Worm (Caenorhabditis elegans) whole organism, late embryonic: Measurements from ENCODE around the gene dlst-1.

ENCODE experiments used
- K02D7.2 ChIP-seq: sonication (generic microtip); optimal IDR thresholded peaks from 2 replicates; lab custom pipeline; 2017; ENCODE audit warnings: mild to moderate bottlenecking, missing genetic modification characterization, missing compliant biosample characterization
- K09A11.1 ChIP-seq: sonication (generic microtip); optimal IDR thresholded peaks from 2 replicates; lab custom pipeline; 2017; ENCODE audit warnings: antibody characterized with exemption, mild to moderate bottlenecking, missing genetic modification characterization, missing compliant biosample characterization; ENCODE audit not compliant: insufficient read depth
- T23F11.4 ChIP-seq: fragments of 200-800 bp; sonication (Bioruptor generic); optimal IDR thresholded peaks from 2 replicates; lab custom pipeline; 2018; ENCODE audit warnings: mild to moderate bottlenecking, missing genetic modification characterization, missing compliant biosample characterization
- ceh-14 ChIP-seq: sonication (generic microtip); optimal IDR thresholded peaks from 2 replicates; lab custom pipeline; 2016; ENCODE audit warnings: missing genotype, missing genetic modification characterization, missing compliant biosample characterization
- ceh-18 ChIP-seq: sonication (generic microtip); optimal IDR thresholded peaks from 2 replicates; lab custom pipeline; 2016; ENCODE audit warnings: missing genetic modification characterization, missing compliant biosample characterization
- ceh-19 ChIP-seq: fragments of 200-800 bp; sonication (Bioruptor generic); optimal IDR thresholded peaks from 2 replicates; lab custom pipeline; 2018; ENCODE audit warnings: mild to moderate bottlenecking, missing genetic modification characterization, missing compliant biosample characterization
- ceh-24 ChIP-seq: sonication (generic microtip); optimal IDR thresholded peaks from 2 replicates; lab custom pipeline; 2016; ENCODE audit warnings: mild to moderate bottlenecking, missing genetic modification characterization, missing compliant biosample characterization
- ceh-31 ChIP-seq: sonication (generic microtip); optimal IDR thresholded peaks from 2 replicates; lab custom pipeline; 2016; ENCODE audit warnings: missing genetic modification characterization, missing compliant biosample characterization
- dmd-4 ChIP-seq: sonication (generic microtip); optimal IDR thresholded peaks from 2 replicates; lab custom pipeline; 2016; ENCODE audit warnings: borderline replicate concordance, missing genetic modification characterization, missing compliant biosample characterization
- dve-1 ChIP-seq: sonication (generic microtip); optimal IDR thresholded peaks from 2 replicates; lab custom pipeline; 2017; ENCODE audit warnings: antibody characterized with exemption, mild to moderate bottlenecking, missing genetic modification characterization, missing compliant biosample characterization
- elt-4 ChIP-seq: sonication (generic microtip); optimal IDR thresholded peaks from 2 replicates; lab custom pipeline; 2016; ENCODE audit warnings: missing genetic modification characterization, missing compliant biosample characterization
- ets-4 ChIP-seq: sonication (generic microtip); optimal IDR thresholded peaks from 2 replicates; lab custom pipeline; 2016; ENCODE audit warnings: missing genetic modification characterization, missing compliant biosample characterization
- fkh-10 ChIP-seq: fragments of 150-350 bp; optimal IDR thresholded peaks from 2 replicates; lab custom pipeline; 2014; ENCODE audit warnings: missing biosample characterization, missing genetic modification reagents, missing genetic modification characterization
- gmeb-2 ChIP-seq: sonication (generic microtip); optimal IDR thresholded peaks from 2 replicates; lab custom pipeline; 2016; ENCODE audit warnings: missing genetic modification characterization, inconsistent platforms, missing compliant biosample characterization
- hlh-13 ChIP-seq: fragments of 200-800 bp; sonication (Bioruptor generic); optimal IDR thresholded peaks from 2 replicates; lab custom pipeline; 2018; ENCODE audit warnings: mild to moderate bottlenecking, missing genetic modification characterization, missing compliant biosample characterization
- hlh-15 ChIP-seq: sonication (generic microtip); optimal IDR thresholded peaks from 2 replicates; lab custom pipeline; 2016; ENCODE audit warnings: missing genetic modification characterization, missing compliant biosample characterization
- hlh-30 ChIP-seq: sonication (generic microtip); optimal IDR thresholded peaks from 2 replicates; lab custom pipeline; 2017; ENCODE audit warnings: antibody characterized with exemption, missing genetic modification characterization, missing compliant biosample characterization; ENCODE audit not compliant: insufficient read depth
- lim-6 ChIP-seq: sonication (generic microtip); optimal IDR thresholded peaks from 2 replicates; lab custom pipeline; 2016; ENCODE audit warnings: missing genetic modification characterization, missing compliant biosample characterization
- nhr-11 ChIP-seq: fragments of 150-350 bp; optimal IDR thresholded peaks from 2 replicates; lab custom pipeline; 2014; ENCODE audit warnings: missing biosample characterization, missing genetic modification characterization
- nhr-232 ChIP-seq: sonication (generic microtip); optimal IDR thresholded peaks from 2 replicates; lab custom pipeline; 2016; ENCODE audit warnings: missing genetic modification characterization, missing compliant biosample characterization
- npax-4 ChIP-seq: sonication (generic microtip); optimal IDR thresholded peaks from 2 replicates; lab custom pipeline; 2016; ENCODE audit warnings: missing genetic modification characterization, missing compliant biosample characterization
- odd-2 ChIP-seq: sonication (generic microtip); optimal IDR thresholded peaks from 2 replicates; lab custom pipeline; 2017; ENCODE audit warnings: antibody characterized with exemption, mild to moderate bottlenecking, missing genetic modification characterization, missing compliant biosample characterization
- pag-3 ChIP-seq: sonication (generic microtip); optimal IDR thresholded peaks from 2 replicates; lab custom pipeline; 2016; ENCODE audit warnings: missing compliant biosample characterization, missing genetic modification characterization, borderline replicate concordance
- pat-9 ChIP-seq: fragments of 200-800 bp; sonication (Bioruptor generic); optimal IDR thresholded peaks from 2 replicates; lab custom pipeline; 2018; ENCODE audit warnings: mild to moderate bottlenecking, missing genetic modification characterization, moderate library complexity, missing compliant biosample characterization
- pha-2 ChIP-seq: sonication (generic microtip); optimal IDR thresholded peaks from 2 replicates; lab custom pipeline; 2017; ENCODE audit warnings: mild to moderate bottlenecking, missing genetic modification characterization, missing compliant biosample characterization
- pha-4 ChIP-seq: fragments of 150-350 bp; optimal IDR thresholded peaks from 2 replicates; lab custom pipeline; 2018; ENCODE audit warnings: missing biosample characterization, missing genetic modification reagents, missing genetic modification characterization
- pros-1 ChIP-seq: fragments of 150-350 bp; optimal IDR thresholded peaks from 2 replicates; lab custom pipeline; 2014; ENCODE audit warnings: missing biosample characterization, missing genetic modification reagents, missing genetic modification characterization
- rnt-1 ChIP-seq: sonication (generic microtip); optimal IDR thresholded peaks from 2 replicates; lab custom pipeline; 2016; ENCODE audit warnings: missing genetic modification characterization, missing compliant biosample characterization
- sox-2 ChIP-seq: fragments of 200-800 bp; sonication (Bioruptor generic); IDR thresholded peaks from 2 replicates; pipeline ENCODE4 v1.3.6; 2022; ENCODE audit warnings: missing genetic modification reagents, missing genetic modification characterization, missing compliant biosample characterization
- ttx-3 ChIP-seq: sonication (generic microtip); optimal IDR thresholded peaks from 2 replicates; lab custom pipeline; 2016; ENCODE audit warnings: missing genetic modification reagents, missing genetic modification characterization, missing compliant biosample characterization
- unc-3 ChIP-seq, 2 experiments: fragments of 200-800 bp in 1 of 2; sonication (Bioruptor generic) in 1 of 2; sonication (generic microtip) in 1 of 2; conservative IDR thresholded peaks in 1 of 2; optimal IDR thresholded peaks in 1 of 2; 2 replicates each; pipeline versions ENCODE4 v1.3.6 to Lab custom; 2016 to 2022; ENCODE audit warnings: missing compliant biosample characterization in 2 of 2, missing genetic modification characterization in 2 of 2, missing genetic modification reagents in 1 of 2
- unc-86 ChIP-seq: sonication (generic microtip); optimal IDR thresholded peaks from 2 replicates; lab custom pipeline; 2016; ENCODE audit warnings: missing genetic modification characterization, missing compliant biosample characterization
- ztf-16 ChIP-seq: sonication (generic microtip); optimal IDR thresholded peaks from 2 replicates; lab custom pipeline; 2017; ENCODE audit warnings: missing genetic modification characterization, missing compliant biosample characterization

dlst-1 gene

DNA sequence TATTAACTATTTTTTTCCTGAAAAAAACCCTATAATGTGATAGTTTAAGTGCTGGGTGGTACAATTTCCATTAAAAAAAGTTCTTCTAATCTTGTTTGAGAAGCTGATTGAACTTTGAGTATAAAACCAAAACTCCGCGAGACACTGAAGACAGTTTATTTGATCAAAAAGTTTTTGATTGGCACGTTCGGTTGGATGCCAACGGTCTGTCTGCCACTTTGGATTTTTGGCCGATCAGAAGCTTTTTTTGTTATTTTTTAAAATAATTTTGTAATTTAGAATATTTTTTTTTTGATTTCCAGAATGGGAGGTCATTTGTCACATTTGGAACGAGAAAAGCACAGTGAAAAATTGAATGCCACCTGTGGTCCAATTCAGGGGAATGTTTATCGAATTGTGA is 39.4 kb downstream of the dlst-1 start, which contains the start of gene cest-28:
Gene cest-28 (plus strand): TSS at position 301 of the 400 bp plus-strand sequence.
- TF ChIP-seq odd-2 (tag; lab: Kevin White, UChicago) (no peak), gmeb-2 (tag; lab: Kevin White, UChicago) (no peak), pros-1 (no peak), ceh-14 (no peak), ceh-31 (tag; lab: Kevin White, UChicago) (no peak), ttx-3 (no peak), sox-2 (GFP tag; lab: Robert Waterston, UW) (no peak), nhr-232 (tag; lab: Kevin White, UChicago) (no peak), hlh-15 (tag; lab: Kevin White, UChicago) (no peak), nhr-11 (tag; lab: Kevin White, UChicago) (no peak), T23F11.4 (no peak)

- no peak for TF ChIP-seq pros-1
- TF ChIP-seq hlh-30 (tag; lab: Kevin White, UChicago), result no peak
- no peak for TF ChIP-seq rnt-1 (tag; lab: Kevin White, UChicago)
- no peak for TF ChIP-seq pag-3 (tag; lab: Kevin White, UChicago)
- TF ChIP-seq pha-2, result no peak
- TF ChIP-seq ztf-16, result no peak
- TF ChIP-seq nhr-232 (tag; lab: Kevin White, UChicago), result no peak
- no peak for TF ChIP-seq T23F11.4
- TF ChIP-seq unc-3 (GFP tag; conservative IDR thresholded peaks at IDR 0.05; lab: Robert Waterston, UW), result no peak
- TF ChIP-seq unc-3 (tag; optimal IDR thresholded peaks at IDR 0.05; lab: Kevin White, UChicago), result no peak
- no peak for TF ChIP-seq pha-4 (tag; lab: Kevin White, UChicago)
These were observed 40.2 kb downstream of the dlst-1 start, which contains the start of gene str-180 for ce11 chrV:6668741-6669140. TSS of gene str-180 (minus strand) at chrV:6668841.

DNA sequence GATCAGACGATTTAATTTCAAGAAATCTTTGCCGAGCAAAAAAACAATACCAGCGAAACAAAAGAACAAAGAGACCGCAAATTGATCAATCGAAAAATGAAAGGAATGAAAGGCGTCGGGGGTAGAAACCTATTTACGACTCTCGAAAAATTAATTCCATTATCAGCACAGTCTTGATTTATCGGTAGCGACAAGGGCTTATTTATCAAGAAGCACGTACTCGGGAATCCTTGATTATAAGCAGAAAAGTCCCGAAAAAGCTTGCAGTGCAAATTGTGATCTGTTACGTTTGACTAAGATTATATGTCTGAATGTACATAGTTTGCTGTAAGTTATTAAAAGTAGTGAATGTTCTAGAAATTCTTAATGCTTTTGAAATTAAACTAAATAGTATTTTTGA is 42.3 kb downstream of the dlst-1 start:
- TF ChIP-seq lim-6 (tag; lab: Kevin White, UChicago), result no peak
- TF ChIP-seq ceh-14, result no peak
- no peak for TF ChIP-seq fkh-10 (GFP tag; lab: Kevin White, UChicago)
- TF ChIP-seq dmd-4 (tag; lab: Kevin White, UChicago), result no peak
- TF ChIP-seq hlh-13 (GFP tag; lab: Kevin White, UChicago), result no peak
- no peak for TF ChIP-seq unc-3 (GFP tag; conservative IDR thresholded peaks at IDR 0.05; lab: Robert Waterston, UW)
- no peak for TF ChIP-seq unc-3 (tag; optimal IDR thresholded peaks at IDR 0.05; lab: Kevin White, UChicago)
- TF ChIP-seq odd-2 (tag; lab: Kevin White, UChicago), result no peak
- no peak for TF ChIP-seq ztf-16
- TF ChIP-seq ets-4 (tag; lab: Kevin White, UChicago), result no peak
- no peak for TF ChIP-seq ceh-19 (GFP tag; lab: Kevin White, UChicago)
- TF ChIP-seq dve-1 (tag; lab: Kevin White, UChicago), result no peak
- no peak for TF ChIP-seq hlh-15 (tag; lab: Kevin White, UChicago)
- TF ChIP-seq pat-9 (tag; lab: Kevin White, UChicago), result no peak
- no peak for TF ChIP-seq hlh-30 (tag; lab: Kevin White, UChicago)
- TF ChIP-seq rnt-1 (tag; lab: Kevin White, UChicago), result no peak
- no peak for TF ChIP-seq npax-4 (tag; lab: Kevin White, UChicago)
- no peak for TF ChIP-seq unc-86 (tag; lab: Kevin White, UChicago)
- no peak for TF ChIP-seq elt-4 (tag; lab: Kevin White, UChicago)
- no peak for TF ChIP-seq ceh-24 (tag; lab: Kevin White, UChicago)

DNA sequence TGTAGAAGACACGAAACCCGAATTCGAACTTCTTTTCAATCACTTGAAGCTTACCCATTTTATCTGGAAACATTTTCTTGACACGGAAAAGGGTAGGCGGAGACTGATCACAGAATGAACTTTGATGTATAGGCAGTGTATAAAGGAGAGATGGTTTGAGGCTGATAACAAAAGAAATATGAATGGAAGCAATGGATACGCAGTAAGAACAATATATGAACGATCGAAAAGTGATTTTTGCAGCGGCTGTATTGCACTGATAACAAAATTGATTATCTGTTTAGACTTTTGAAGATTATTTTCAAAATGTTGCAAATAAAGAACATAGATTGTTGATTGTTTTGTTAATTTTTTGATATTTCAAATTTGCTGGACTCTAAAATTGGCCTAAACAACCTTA is 43.1 kb downstream of the dlst-1 start, which contains the start of gene pmp-5:
Gene pmp-5 (minus strand): TSS at position 63 of the 400 bp plus-strand sequence.
- TF ChIP-seq fkh-10 (GFP tag; lab: Kevin White, UChicago) (no peak), rnt-1 (tag; lab: Kevin White, UChicago) (no peak), K02D7.2 (no peak), K09A11.1 (tag; lab: Kevin White, UChicago) (no peak), ceh-14 (no peak), gmeb-2 (tag; lab: Kevin White, UChicago) (no peak), ceh-18 (tag; lab: Kevin White, UChicago) (no peak), hlh-15 (tag; lab: Kevin White, UChicago) (no peak), hlh-13 (GFP tag; lab: Kevin White, UChicago) (no peak), unc-3 (GFP tag; conservative IDR thresholded peaks at IDR 0.05; lab: Robert Waterston, UW) (no peak), unc-3 (tag; optimal IDR thresholded peaks at IDR 0.05; lab: Kevin White, UChicago) (no peak), T23F11.4 (no peak)
